Fruit fly (Drosophila melanogaster) whole organism, embryonic: ENCODE data around the gene CG3277.
A peak's percentile ranks its signal among the peaks of the same experiment; 100 is the strongest.

Experiments
- Aef1 ChIP-seq: fragments of 200-800 bp; sonication (Bioruptor generic); IDR thresholded peaks from 3 replicates; pipeline ENCODE4 v1.3.6; 2022; ENCODE audit warnings: missing biosample characterization, missing genetic modification characterization
- Atf-2 ChIP-seq: fragments of 200-800 bp; sonication (Bioruptor generic); optimal IDR thresholded peaks from 2 replicates; lab custom pipeline; 2016; ENCODE audit warnings: missing biosample characterization, missing genetic modification characterization
- Atf3 ChIP-seq: fragments of 200-800 bp; sonication (Bioruptor generic); optimal IDR thresholded peaks from 3 replicates; lab custom pipeline; 2016; ENCODE audit warnings: missing biosample characterization, missing genetic modification characterization
- CG10431 ChIP-seq: fragments of 200-800 bp; sonication (Bioruptor generic); optimal IDR thresholded peaks from 3 replicates; lab custom pipeline; 2018; ENCODE audit warnings: missing biosample characterization, mild to moderate bottlenecking, missing genetic modification characterization
- CG11456 ChIP-seq: fragments of 200-800 bp; sonication (Bioruptor generic); IDR thresholded peaks from 3 replicates; pipeline ENCODE4 v1.3.6; 2022; ENCODE audit warnings: missing biosample characterization, missing genetic modification characterization
- CG11560 ChIP-seq: fragments of 200-800 bp; sonication (Bioruptor generic); IDR thresholded peaks from 3 replicates; pipeline ENCODE4 v1.3.6; 2022; ENCODE audit warnings: missing biosample characterization, missing genetic modification characterization
- CG12104 ChIP-seq: fragments of 200-800 bp; sonication (Bioruptor generic); optimal IDR thresholded peaks from 3 replicates; lab custom pipeline; 2016; ENCODE audit warnings: missing biosample characterization, missing genetic modification characterization
- CG1233 ChIP-seq: fragments of 200-800 bp; sonication (Bioruptor generic); optimal IDR thresholded peaks from 4 replicates; lab custom pipeline; 2018; ENCODE audit warnings: missing biosample characterization, mild to moderate bottlenecking, missing genetic modification characterization
- CG13123 ChIP-seq: fragments of 200-800 bp; sonication (Bioruptor generic); optimal IDR thresholded peaks from 2 replicates; lab custom pipeline; 2016; ENCODE audit warnings: missing biosample characterization, missing genetic modification characterization
- CG13424 ChIP-seq: fragments of 200-800 bp; sonication (Bioruptor generic); optimal IDR thresholded peaks from 2 replicates; lab custom pipeline; 2019; ENCODE audit warnings: missing biosample characterization, mild to moderate bottlenecking, missing genetic modification characterization, moderate library complexity
- CG14965 ChIP-seq: fragments of 200-800 bp; sonication (Bioruptor generic); optimal IDR thresholded peaks from 2 replicates; lab custom pipeline; 2016; ENCODE audit warnings: missing biosample characterization, missing genetic modification characterization, borderline replicate concordance
- CG16815 ChIP-seq: fragments of 200-800 bp; sonication (Bioruptor generic); optimal IDR thresholded peaks from 3 replicates; lab custom pipeline; 2017; ENCODE audit warnings: missing biosample characterization, mild to moderate bottlenecking, missing genetic modification characterization
- CG17802 ChIP-seq: fragments of 200-800 bp; sonication (Bioruptor generic); optimal IDR thresholded peaks from 2 replicates; lab custom pipeline; 2018; ENCODE audit warnings: missing biosample characterization, mild to moderate bottlenecking, missing genetic modification characterization, moderate library complexity
- CG2199 ChIP-seq: fragments of 200-800 bp; sonication (Bioruptor generic); IDR thresholded peaks from 3 replicates; pipeline ENCODE4 v1.3.6; 2022; ENCODE audit warnings: missing biosample characterization, missing genetic modification characterization
- CG2202 ChIP-seq: fragments of 200-800 bp; sonication (Bioruptor generic); optimal IDR thresholded peaks from 2 replicates; lab custom pipeline; 2018; ENCODE audit warnings: missing biosample characterization, mild to moderate bottlenecking, missing genetic modification characterization
- CG2712 ChIP-seq: fragments of 200-800 bp; optimal IDR thresholded peaks from 3 replicates; lab custom pipeline; 2019; ENCODE audit warnings: missing biosample characterization, mild to moderate bottlenecking, missing genetic modification characterization, moderate library complexity
- CG2875 ChIP-seq: fragments of 200-800 bp; sonication (Bioruptor generic); optimal IDR thresholded peaks from 2 replicates; lab custom pipeline; 2017; ENCODE audit warnings: missing biosample characterization, mild to moderate bottlenecking, missing genetic modification characterization, missing genetic modification reagents
- CG43689 ChIP-seq: fragments of 200-800 bp; sonication (Bioruptor generic); IDR thresholded peaks from 2 replicates; pipeline ENCODE4 v1.3.6; 2022; ENCODE audit warnings: missing biosample characterization, missing genetic modification characterization
- CG6813 ChIP-seq: fragments of 200-800 bp; sonication (Bioruptor generic); optimal IDR thresholded peaks from 2 replicates; lab custom pipeline; 2017; ENCODE audit warnings: missing biosample characterization, missing genetic modification characterization, mild to moderate bottlenecking, moderate library complexity, missing genetic modification reagents
- CG6854 ChIP-seq: fragments of 200-800 bp; sonication (Bioruptor generic); optimal IDR thresholded peaks from 3 replicates; lab custom pipeline; 2017; ENCODE audit warnings: missing biosample characterization, mild to moderate bottlenecking, missing genetic modification characterization
- CG8924 ChIP-seq: fragments of 200-800 bp; optimal IDR thresholded peaks from 3 replicates; lab custom pipeline; 2019; ENCODE audit warnings: missing biosample characterization, mild to moderate bottlenecking, missing genetic modification characterization, moderate library complexity
- CG9817 ChIP-seq: fragments of 200-800 bp; sonication (Bioruptor generic); optimal IDR thresholded peaks from 2 replicates; lab custom pipeline; 2018; ENCODE audit warnings: missing biosample characterization, mild to moderate bottlenecking, missing genetic modification characterization, moderate library complexity
- Dbx ChIP-seq: fragments of 200-800 bp; sonication (Bioruptor generic); IDR thresholded peaks from 3 replicates; pipeline ENCODE4 v1.3.6; 2022; ENCODE audit warnings: missing biosample characterization, missing genetic modification characterization
- Dip3 ChIP-seq: fragments of 200-800 bp; sonication (Bioruptor generic); optimal IDR thresholded peaks from 3 replicates; lab custom pipeline; 2016; ENCODE audit warnings: missing biosample characterization, missing genetic modification characterization
- Doc3 ChIP-seq: fragments of 200-800 bp; sonication (Bioruptor generic); IDR thresholded peaks from 3 replicates; pipeline ENCODE4 v1.3.6; 2022; ENCODE audit warnings: missing biosample characterization, missing genetic modification characterization; ENCODE audit not compliant: partially characterized antibody
- Hmx ChIP-seq: fragments of 200-800 bp; sonication (Bioruptor generic); optimal IDR thresholded peaks from 2 replicates; lab custom pipeline; 2016; ENCODE audit warnings: missing biosample characterization, missing genetic modification characterization
- NFAT ChIP-seq: fragments of 200-800 bp; sonication (Bioruptor generic); IDR thresholded peaks from 2 replicates; pipeline ENCODE4 v1.3.6; 2022; ENCODE audit warnings: missing biosample characterization, missing genetic modification characterization
- NK7.1 ChIP-seq: fragments of 200-800 bp; sonication (Bioruptor generic); optimal IDR thresholded peaks from 3 replicates; lab custom pipeline; 2016; ENCODE audit warnings: missing biosample characterization, missing genetic modification characterization
- Neu2 ChIP-seq: fragments of 200-800 bp; sonication (Bioruptor generic); optimal IDR thresholded peaks from 3 replicates; lab custom pipeline; 2016; ENCODE audit warnings: missing biosample characterization, missing genetic modification characterization, borderline replicate concordance
- Nf-YA ChIP-seq: fragments of 200-800 bp; sonication (Bioruptor generic); IDR thresholded peaks from 2 replicates; pipeline ENCODE4 v1.3.6; 2022; ENCODE audit warnings: missing biosample characterization, missing genetic modification characterization
- Side ChIP-seq: fragments of 200-800 bp; sonication (Bioruptor generic); optimal IDR thresholded peaks from 2 replicates; lab custom pipeline; 2016; ENCODE audit warnings: missing biosample characterization, missing genetic modification characterization
- Xbp1 ChIP-seq: fragments of 200-800 bp; sonication (Bioruptor generic); optimal IDR thresholded peaks from 3 replicates; lab custom pipeline; 2016; ENCODE audit warnings: missing biosample characterization, mild to moderate bottlenecking, missing genetic modification characterization
- cas ChIP-seq: fragments of 200-800 bp; sonication (Bioruptor generic); IDR thresholded peaks from 2 replicates; pipeline ENCODE4 v1.3.6; 2022; ENCODE audit warnings: missing biosample characterization, missing genetic modification characterization
- croc ChIP-seq: fragments of 200-800 bp; sonication (Bioruptor generic); conservative IDR thresholded peaks from 3 replicates; pipeline ENCODE4 v1.3.6; 2022; ENCODE audit warnings: missing biosample characterization, missing genetic modification characterization
- dmrt11E ChIP-seq: fragments of 200-800 bp; sonication (Bioruptor generic); optimal IDR thresholded peaks from 3 replicates; lab custom pipeline; 2018; ENCODE audit warnings: missing biosample characterization, mild to moderate bottlenecking, missing genetic modification characterization, moderate library complexity
- esg ChIP-seq: fragments of 200-800 bp; sonication (Bioruptor generic); conservative IDR thresholded peaks from 2 replicates; pipeline ENCODE4 v1.3.6; 2022; ENCODE audit warnings: missing biosample characterization, missing genetic modification characterization
- fd3F ChIP-seq: fragments of 200-800 bp; sonication (Bioruptor generic); optimal IDR thresholded peaks from 2 replicates; lab custom pipeline; 2018; ENCODE audit warnings: missing biosample characterization, mild to moderate bottlenecking, missing genetic modification characterization, moderate library complexity
- gfzf ChIP-seq: fragments of 200-800 bp; sonication (Bioruptor generic); optimal IDR thresholded peaks from 2 replicates; lab custom pipeline; 2016; ENCODE audit warnings: missing biosample characterization, mild to moderate bottlenecking, missing genetic modification characterization, moderate library complexity
- gsb ChIP-seq: fragments of 200-800 bp; sonication (Bioruptor generic); IDR thresholded peaks from 2 replicates; pipeline ENCODE4 v1.3.6; 2022; ENCODE audit warnings: missing biosample characterization, missing genetic modification characterization
- lmd ChIP-seq: fragments of 200-800 bp; sonication (Bioruptor generic); IDR thresholded peaks from 2 replicates; pipeline ENCODE4 v1.3.6; 2022; ENCODE audit warnings: missing biosample characterization, missing genetic modification characterization
- lola ChIP-seq, 3 experiments: fragments of >200 bp in 2 of 3; fragments of 200-800 bp in 1 of 3; sonication (Bioruptor generic) in 1 of 3; optimal IDR thresholded peaks; 2 replicates each; lab custom pipeline; 2017 to 2019; ENCODE audit warnings: missing biosample characterization in 3 of 3, missing genetic modification characterization in 3 of 3, mild to moderate bottlenecking in 1 of 3, moderate library complexity in 1 of 3
- nau ChIP-seq: fragments of 200-800 bp; sonication (Bioruptor generic); optimal IDR thresholded peaks from 3 replicates; lab custom pipeline; 2017; ENCODE audit warnings: missing biosample characterization, mild to moderate bottlenecking, missing genetic modification characterization, missing genetic modification reagents
- pum ChIP-seq: fragments of 200-800 bp; sonication (Bioruptor generic); optimal IDR thresholded peaks from 2 replicates; lab custom pipeline; 2016; ENCODE audit warnings: missing biosample characterization, missing genetic modification characterization
- ranshi ChIP-seq: fragments of 200-800 bp; sonication (Bioruptor generic); IDR thresholded peaks from 2 replicates; pipeline ENCODE4 v1.3.6; 2022; ENCODE audit warnings: missing biosample characterization, missing genetic modification characterization
- repo ChIP-seq: fragments of 200-800 bp; sonication (Bioruptor generic); optimal IDR thresholded peaks from 2 replicates; lab custom pipeline; 2016; ENCODE audit warnings: missing biosample characterization, missing genetic modification characterization
- seq ChIP-seq: fragments of 200-800 bp; sonication (Bioruptor generic); IDR thresholded peaks from 2 replicates; pipeline ENCODE4 v1.3.6; 2022; ENCODE audit warnings: missing biosample characterization, missing genetic modification characterization
- wdn ChIP-seq: fragments of 200-800 bp; sonication (Bioruptor generic); IDR thresholded peaks from 2 replicates; pipeline ENCODE4 v1.3.6; 2022; ENCODE audit warnings: missing biosample characterization, missing genetic modification characterization
- zen ChIP-seq: fragments of 200-800 bp; sonication (Bioruptor generic); optimal IDR thresholded peaks from 3 replicates; lab custom pipeline; 2018; ENCODE audit warnings: missing biosample characterization, mild to moderate bottlenecking, missing genetic modification characterization, moderate library complexity
- zf30C ChIP-seq: fragments of 200-800 bp; sonication (Bioruptor generic); optimal IDR thresholded peaks from 3 replicates; lab custom pipeline; 2018; ENCODE audit warnings: missing biosample characterization, mild to moderate bottlenecking, missing genetic modification characterization

Gene CG3277

dm6 chr2L:3302958-3303842 lies 700 bp upstream of the CG3277 start, which contains the start of gene CG9663 (continued):
- TF ChIP-seq esg (no peak), dmrt11E (tag; lab: Kevin White, UChicago) (no peak), Aef1 (GFP tag; lab: Robert Waterston, UW) (no peak), ranshi (GFP tag; lab: Robert Waterston, UW) (no peak; the same call in 1 of the 2 replicates), CG6854 (GFP tag; lab: Kevin White, UChicago) (peak; percentile 18), seq (GFP tag; lab: Robert Waterston, UW) (peak; percentile 88; the same call in 1 of the 2 replicates), CG8924 (tag; lab: Kevin White, UChicago) (peak; percentile 22), CG1233 (no peak), Xbp1 (GFP tag; lab: Kevin White, UChicago) (no peak), Atf3 (GFP tag; lab: Kevin White, UChicago) (no peak), CG2202 (tag; lab: Kevin White, UChicago) (no peak), nau (GFP tag; lab: Kevin White, UChicago) (peak; percentile 38), Atf-2 (GFP tag; lab: Kevin White, UChicago) (no peak), CG11560 (tag; lab: Robert Waterston, UW) (peak; percentile 92), Dip3 (GFP tag; lab: Kevin White, UChicago) (no peak), Dbx (GFP tag; lab: Robert Waterston, UW) (peak; percentile 35; the same call in 1 of the 3 replicates), croc (GFP tag; lab: Robert Waterston, UW) (no peak), repo (GFP tag; lab: Kevin White, UChicago) (no peak), Side (peak; percentile 13), CG13424 (no peak), CG16815 (GFP tag; lab: Kevin White, UChicago) (no peak), Doc3 (no peak), cas (GFP tag; lab: Robert Waterston, UW) (no peak), CG10431 (peak; percentile 51), CG2712 (tag; lab: Kevin White, UChicago) (peak; percentile 33), lola (GFP tag; optimal IDR thresholded peaks at IDR 0.05; lab: Kevin White, UChicago) (no peak), gfzf (GFP tag; lab: Kevin White, UChicago) (peak; percentile 91), zf30C (no peak), Hmx (no peak), CG13123 (GFP tag; lab: Kevin White, UChicago) (no peak), CG43689 (GFP tag; lab: Robert Waterston, UW) (no peak), Neu2 (GFP tag; lab: Kevin White, UChicago) (no peak), CG14965 (GFP tag; lab: Kevin White, UChicago) (no peak), CG6813 (no peak), Nf-YA (GFP tag; lab: Robert Waterston, UW) (0 out of 2 replicates have a peak, but pooled peaks have one; percentile 6), lmd (peak; percentile 31; the same call in 1 of the 2 replicates), CG17802 (tag; lab: Kevin White, UChicago) (no peak), CG2199 (GFP tag; lab: Robert Waterston, UW) (peak; percentile 88; the same call in 2 of the 3 replicates), pum (GFP tag; lab: Kevin White, UChicago) (no peak), gsb (GFP tag; lab: Robert Waterston, UW) (no peak), NFAT (peak; percentile 21; the same call in 1 of the 2 replicates), CG12104 (GFP tag; lab: Kevin White, UChicago) (no peak), CG11456 (GFP tag; lab: Robert Waterston, UW) (no peak), CG9817 (tag; lab: Kevin White, UChicago) (no peak), wdn (GFP tag; lab: Robert Waterston, UW) (no peak; the same call in 1 of the 2 replicates), zen (tag; lab: Kevin White, UChicago) (no peak), CG2875 (GFP tag; lab: Kevin White, UChicago) (no peak), fd3F (no peak), NK7.1 (GFP tag; lab: Kevin White, UChicago) (peak; percentile 7)
